Worm (Caenorhabditis elegans): ENCODE data around the gene cpn-2.

DNA sequence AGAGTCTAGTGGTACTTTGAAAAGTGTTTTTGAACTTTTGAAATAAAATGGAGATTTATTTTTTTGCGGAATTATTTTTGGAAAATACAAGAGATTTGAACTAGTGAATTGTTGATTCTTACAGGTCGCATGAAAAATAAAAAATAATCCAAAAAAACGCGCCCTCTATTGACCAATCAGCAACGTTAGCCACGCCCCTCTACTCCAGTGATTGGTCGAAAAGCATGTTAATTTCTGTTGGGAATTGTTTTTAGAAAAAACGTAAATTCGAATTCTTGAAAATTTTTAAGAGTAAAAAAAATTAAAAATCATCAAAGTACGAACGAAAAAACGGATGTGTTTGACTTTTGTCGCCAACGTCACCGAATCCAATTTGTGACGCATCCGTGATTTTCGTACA lies 32.8 kb downstream of the cpn-2 start:
- TF ChIP-seq fkh-4 (tag; optimal IDR thresholded peaks at IDR 0.05; ENCODE audit: borderline replicate concordance) (no peak), fkh-10 (GFP tag; optimal IDR thresholded peaks at IDR 0.05) (no peak), fkh-8 (tag; optimal IDR thresholded peaks at IDR 0.05) (no peak), nhr-237 (tag; optimal IDR thresholded peaks at IDR 0.05) (no peak), ceh-90 (tag; optimal IDR thresholded peaks at IDR 0.05) (no peak), swsn-7 (tag; optimal IDR thresholded peaks at IDR 0.05) (no peak), lin-39 (tag; optimal IDR thresholded peaks at IDR 0.05) (no peak), egl-27 (tag; optimal IDR thresholded peaks at IDR 0.05) (no peak), ztf-11 (tag; optimal IDR thresholded peaks at IDR 0.05) (no peak), aly-2 (tag; optimal IDR thresholded peaks at IDR 0.05) (no peak), snpc-4 (tag; optimal IDR thresholded peaks at IDR 0.05) (no peak), nhr-84 (tag; optimal IDR thresholded peaks at IDR 0.05) (no peak), lin-13 (GFP tag; optimal IDR thresholded peaks at IDR 0.05) (no peak)
